Worm (Caenorhabditis elegans): ENCODE results near the gene gfat-2.

DNA sequence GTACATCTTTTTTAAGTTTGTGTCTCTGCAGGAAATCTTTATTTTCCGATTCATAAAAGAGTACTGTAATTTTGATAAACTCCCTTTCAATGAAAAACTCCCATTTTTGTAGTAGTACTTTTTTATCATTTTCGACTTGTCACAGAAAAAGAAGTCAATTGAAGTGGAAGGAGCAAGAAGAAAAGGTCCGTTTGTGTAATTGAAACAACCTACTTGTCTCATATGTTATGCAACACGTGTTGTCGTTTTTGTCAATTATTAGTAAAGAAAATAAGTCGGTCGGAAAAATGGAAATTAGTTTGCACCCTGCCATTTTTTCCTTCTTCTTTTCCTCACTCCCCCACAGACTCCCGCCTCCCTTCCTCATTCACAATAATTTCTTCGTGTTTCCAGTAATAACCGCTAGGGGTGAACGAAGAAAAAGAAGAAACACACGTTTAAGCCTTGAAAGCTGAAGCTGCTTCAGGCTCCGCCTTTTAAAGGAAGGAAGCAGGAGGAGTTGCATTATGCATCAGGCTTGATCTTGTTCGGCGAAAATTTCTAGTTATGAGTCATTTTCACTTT, 48.8 kb downstream of the gfat-2 start:
- TF ChIP-seq him-1 (tag; optimal IDR thresholded peaks at IDR 0.05) (no peak), W03F9.2 (tag; optimal IDR thresholded peaks at IDR 0.05) (no peak), dao-5 (tag; optimal IDR thresholded peaks at IDR 0.05) (no peak)
